Worm (Caenorhabditis elegans) whole organism, late embryonic: ENCODE measurements around the gene rig-6.

Experiments used
- C08G9.2 ChIP-seq: sonication (generic microtip); optimal IDR thresholded peaks from 2 replicates; lab custom pipeline; 2016; ENCODE audit warnings: mild to moderate bottlenecking, missing genetic modification characterization, moderate library complexity, missing compliant biosample characterization
- K02D7.2 ChIP-seq: sonication (generic microtip); optimal IDR thresholded peaks from 2 replicates; lab custom pipeline; 2017; ENCODE audit warnings: mild to moderate bottlenecking, missing genetic modification characterization, missing compliant biosample characterization
- K09A11.1 ChIP-seq: sonication (generic microtip); optimal IDR thresholded peaks from 2 replicates; lab custom pipeline; 2017; ENCODE audit warnings: antibody characterized with exemption, mild to moderate bottlenecking, missing genetic modification characterization, missing compliant biosample characterization; ENCODE audit not compliant: insufficient read depth
- T23F11.4 ChIP-seq: fragments of 200-800 bp; sonication (Bioruptor generic); optimal IDR thresholded peaks from 2 replicates; lab custom pipeline; 2018; ENCODE audit warnings: mild to moderate bottlenecking, missing genetic modification characterization, missing compliant biosample characterization
- ama-1 ChIP-seq: fragments of 150-350 bp; optimal IDR thresholded peaks from 2 replicates; lab custom pipeline; 2014
- ceh-14 ChIP-seq: sonication (generic microtip); optimal IDR thresholded peaks from 2 replicates; lab custom pipeline; 2016; ENCODE audit warnings: missing genotype, missing genetic modification characterization, missing compliant biosample characterization
- ceh-18 ChIP-seq: sonication (generic microtip); optimal IDR thresholded peaks from 2 replicates; lab custom pipeline; 2016; ENCODE audit warnings: missing genetic modification characterization, missing compliant biosample characterization
- ceh-2 ChIP-seq: sonication (generic microtip); optimal IDR thresholded peaks from 2 replicates; lab custom pipeline; 2016; ENCODE audit warnings: missing genotype, missing genetic modification characterization, missing compliant biosample characterization
- ceh-24 ChIP-seq: sonication (generic microtip); optimal IDR thresholded peaks from 2 replicates; lab custom pipeline; 2016; ENCODE audit warnings: mild to moderate bottlenecking, missing genetic modification characterization, missing compliant biosample characterization
- ceh-48 ChIP-seq: sonication (generic microtip); optimal IDR thresholded peaks from 2 replicates; lab custom pipeline; 2016; ENCODE audit warnings: missing genetic modification characterization, inconsistent platforms, missing compliant biosample characterization
- dmd-4 ChIP-seq: sonication (generic microtip); optimal IDR thresholded peaks from 2 replicates; lab custom pipeline; 2016; ENCODE audit warnings: borderline replicate concordance, missing genetic modification characterization, missing compliant biosample characterization
- ets-4 ChIP-seq: sonication (generic microtip); optimal IDR thresholded peaks from 2 replicates; lab custom pipeline; 2016; ENCODE audit warnings: missing genetic modification characterization, missing compliant biosample characterization
- gmeb-2 ChIP-seq: sonication (generic microtip); optimal IDR thresholded peaks from 2 replicates; lab custom pipeline; 2016; ENCODE audit warnings: missing genetic modification characterization, inconsistent platforms, missing compliant biosample characterization
- hlh-13 ChIP-seq: fragments of 200-800 bp; sonication (Bioruptor generic); optimal IDR thresholded peaks from 2 replicates; lab custom pipeline; 2018; ENCODE audit warnings: mild to moderate bottlenecking, missing genetic modification characterization, missing compliant biosample characterization
- lin-11 ChIP-seq: fragments of 200-800 bp; sonication (Bioruptor generic); optimal IDR thresholded peaks from 2 replicates; lab custom pipeline; 2018; ENCODE audit warnings: mild to moderate bottlenecking, missing genetic modification characterization, missing compliant biosample characterization
- madf-2 ChIP-seq: sonication (generic microtip); optimal IDR thresholded peaks from 2 replicates; lab custom pipeline; 2017; ENCODE audit warnings: missing genetic modification characterization, missing compliant biosample characterization
- mec-3 ChIP-seq: sonication (generic microtip); optimal IDR thresholded peaks from 2 replicates; lab custom pipeline; 2016; ENCODE audit warnings: borderline replicate concordance, missing genetic modification characterization, missing compliant biosample characterization
- nhr-11 ChIP-seq: fragments of 150-350 bp; optimal IDR thresholded peaks from 2 replicates; lab custom pipeline; 2014; ENCODE audit warnings: missing biosample characterization, missing genetic modification characterization
- npax-4 ChIP-seq: sonication (generic microtip); optimal IDR thresholded peaks from 2 replicates; lab custom pipeline; 2016; ENCODE audit warnings: missing genetic modification characterization, missing compliant biosample characterization
- pag-3 ChIP-seq: sonication (generic microtip); optimal IDR thresholded peaks from 2 replicates; lab custom pipeline; 2016; ENCODE audit warnings: missing compliant biosample characterization, missing genetic modification characterization, borderline replicate concordance
- pat-9 ChIP-seq: fragments of 200-800 bp; sonication (Bioruptor generic); optimal IDR thresholded peaks from 2 replicates; lab custom pipeline; 2018; ENCODE audit warnings: mild to moderate bottlenecking, missing genetic modification characterization, moderate library complexity, missing compliant biosample characterization
- pax-1 ChIP-seq: fragments of 150-350 bp; optimal IDR thresholded peaks from 2 replicates; lab custom pipeline; 2014; ENCODE audit warnings: missing biosample characterization, missing genetic modification characterization
- pha-2 ChIP-seq: sonication (generic microtip); optimal IDR thresholded peaks from 2 replicates; lab custom pipeline; 2017; ENCODE audit warnings: mild to moderate bottlenecking, missing genetic modification characterization, missing compliant biosample characterization
- pha-4 ChIP-seq: fragments of 150-350 bp; optimal IDR thresholded peaks from 2 replicates; lab custom pipeline; 2018; ENCODE audit warnings: missing biosample characterization, missing genetic modification reagents, missing genetic modification characterization
- pqm-1 ChIP-seq: sonication (generic microtip); optimal IDR thresholded peaks from 2 replicates; lab custom pipeline; 2016; ENCODE audit warnings: missing genetic modification characterization, missing compliant biosample characterization
- pros-1 ChIP-seq: fragments of 150-350 bp; optimal IDR thresholded peaks from 2 replicates; lab custom pipeline; 2014; ENCODE audit warnings: missing biosample characterization, missing genetic modification reagents, missing genetic modification characterization
- sdc-2 ChIP-seq: sonication (generic microtip); optimal IDR thresholded peaks from 2 replicates; lab custom pipeline; 2016; ENCODE audit warnings: missing genotype, missing genetic modification characterization, missing compliant biosample characterization
- sox-4 ChIP-seq: sonication (generic microtip); optimal IDR thresholded peaks from 2 replicates; lab custom pipeline; 2017; ENCODE audit warnings: mild to moderate bottlenecking, missing genetic modification characterization, inconsistent platforms, missing compliant biosample characterization
- syd-9 ChIP-seq: sonication (generic microtip); optimal IDR thresholded peaks from 2 replicates; lab custom pipeline; 2016; ENCODE audit warnings: mild to moderate bottlenecking, missing genetic modification characterization, moderate library complexity, missing compliant biosample characterization
- unc-42 ChIP-seq: sonication (generic microtip); optimal IDR thresholded peaks from 2 replicates; lab custom pipeline; 2016; ENCODE audit warnings: missing genotype, missing genetic modification characterization, missing compliant biosample characterization
- unc-55 ChIP-seq: sonication (generic microtip); optimal IDR thresholded peaks from 2 replicates; lab custom pipeline; 2017; ENCODE audit warnings: missing biosample characterization, missing genetic modification reagents, missing genetic modification characterization
- unc-86 ChIP-seq: sonication (generic microtip); optimal IDR thresholded peaks from 2 replicates; lab custom pipeline; 2016; ENCODE audit warnings: missing genetic modification characterization, missing compliant biosample characterization
- zip-5 ChIP-seq: sonication (generic microtip); optimal IDR thresholded peaks from 2 replicates; lab custom pipeline; 2016; ENCODE audit warnings: missing genetic modification characterization, missing compliant biosample characterization
- ztf-16 ChIP-seq: sonication (generic microtip); optimal IDR thresholded peaks from 2 replicates; lab custom pipeline; 2017; ENCODE audit warnings: missing genetic modification characterization, missing compliant biosample characterization

The rig-6 gene

ce11 chrII:4762574-4763285 lies 49.2 kb downstream of the rig-6 start, which contains the start of gene F26G1.2:
TSS of gene F26G1.2 (plus strand) at chrII:4763081.
- TF ChIP-seq dmd-4 (no peak), T23F11.4 (GFP tag; lab: Kevin White, UChicago) (no peak), ceh-48 (tag; lab: Kevin White, UChicago) (no peak), npax-4 (tag; lab: Kevin White, UChicago) (no peak), pros-1 (tag; lab: Kevin White, UChicago) (no peak), unc-86 (no peak), ceh-18 (tag; lab: Kevin White, UChicago) (no peak), sdc-2 (tag; lab: Kevin White, UChicago) (no peak), ztf-16 (no peak), pag-3 (no peak), madf-2 (no peak), lin-11 (tag; lab: Kevin White, UChicago) (no peak), zip-5 (tag; lab: Kevin White, UChicago) (no peak)

ce11 chrII:4761020-4761419 lies 50.9 kb downstream of the rig-6 start:
- TF ChIP-seq ceh-14 (tag; lab: Kevin White, UChicago) (no peak), pqm-1 (tag; lab: Kevin White, UChicago) (no peak), K02D7.2 (tag; lab: Kevin White, UChicago) (no peak), sox-4 (tag; lab: Kevin White, UChicago) (no peak)

DNA sequence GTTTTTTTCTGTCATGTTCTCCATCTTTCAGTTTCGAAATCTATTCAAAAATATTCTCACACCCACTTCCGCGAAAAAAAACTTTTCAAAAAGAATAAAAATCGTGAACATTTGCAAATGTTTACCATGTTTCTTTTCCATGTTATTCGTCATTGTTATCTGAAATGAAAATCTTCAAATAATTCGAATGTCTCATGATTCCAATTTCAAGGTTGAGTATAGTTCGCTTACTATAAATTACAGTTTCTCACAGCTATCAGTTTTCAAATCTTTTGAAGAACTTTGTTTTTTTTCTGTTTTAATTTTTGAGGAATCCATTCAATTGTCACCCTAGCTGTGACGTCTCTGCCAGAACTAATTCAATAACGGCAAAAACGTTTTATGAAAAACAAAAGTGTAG lies 52.1 kb downstream of the rig-6 start:
- no peak for TF ChIP-seq unc-55 (GFP tag; lab: Kevin White, UChicago)
- TF ChIP-seq ceh-24 (tag; lab: Kevin White, UChicago) = no peak
- TF ChIP-seq nhr-11 (tag; lab: Kevin White, UChicago) = no peak
- TF ChIP-seq dmd-4 = no peak
- TF ChIP-seq syd-9 (tag; lab: Kevin White, UChicago) = no peak
- TF ChIP-seq gmeb-2 (tag; lab: Kevin White, UChicago) = no peak
- no peak for TF ChIP-seq lin-11 (tag; lab: Kevin White, UChicago)

DNA sequence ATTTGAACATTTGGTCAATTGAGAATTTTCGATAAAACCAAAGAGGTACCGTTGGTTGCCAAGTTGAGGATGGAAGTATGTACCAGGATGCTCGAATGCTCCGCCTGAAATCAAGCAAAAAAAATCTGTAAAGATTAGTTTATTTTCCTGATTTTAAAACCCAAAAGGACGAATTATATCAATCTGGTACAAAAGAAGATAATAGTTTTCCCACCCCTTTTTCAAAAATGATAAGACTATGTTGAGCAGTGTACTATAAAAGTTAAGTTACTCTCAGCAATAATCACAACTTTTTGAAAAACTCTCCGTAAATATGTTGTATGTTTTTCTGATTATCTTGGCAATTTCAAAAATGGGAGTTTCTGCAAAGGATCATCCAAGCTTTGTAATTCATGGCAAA lies 53.4 kb downstream of the rig-6 start, which contains the start of gene F26G1.3:
Gene F26G1.3 (plus strand): TSS at position 301 of the 400 bp plus-strand sequence.
- TF ChIP-seq C08G9.2 (tag; lab: Kevin White, UChicago) (no peak), ceh-2 (tag; lab: Kevin White, UChicago) (no peak), zip-5 (tag; lab: Kevin White, UChicago) (no peak), ceh-14 (tag; lab: Kevin White, UChicago) (no peak), ceh-48 (tag; lab: Kevin White, UChicago) (no peak), pha-4 (tag; lab: Kevin White, UChicago) (no peak), unc-42 (tag; lab: Kevin White, UChicago) (no peak), mec-3 (tag; lab: Kevin White, UChicago) (no peak), hlh-13 (GFP tag; lab: Kevin White, UChicago) (no peak), pqm-1 (tag; lab: Kevin White, UChicago) (no peak), ama-1 (lab: Kevin White, UChicago) (no peak), pat-9 (tag; lab: Kevin White, UChicago) (no peak), pax-1 (tag; lab: Kevin White, UChicago) (no peak), unc-86 (no peak), ets-4 (tag; lab: Kevin White, UChicago) (no peak), ceh-18 (tag; lab: Kevin White, UChicago) (no peak), K09A11.1 (no peak), pha-2 (tag; lab: Kevin White, UChicago) (no peak)
